Fruit fly (Drosophila melanogaster) whole organism, embryonic: Measurements from ENCODE around the gene CG6000.

Experiments used
- CG2199 ChIP-seq: fragments of 200-800 bp; sonication (Bioruptor generic); IDR thresholded peaks from 3 replicates; pipeline ENCODE4 v1.3.6; 2022; ENCODE audit warnings: missing biosample characterization, missing genetic modification characterization
- CG4854 ChIP-seq: fragments of 200-800 bp; sonication (Bioruptor generic); optimal IDR thresholded peaks from 2 replicates; lab custom pipeline; 2016; ENCODE audit warnings: missing biosample characterization, missing genetic modification characterization, inconsistent platforms
- CG8359 ChIP-seq: fragments of 200-800 bp; sonication (Bioruptor generic); optimal IDR thresholded peaks from 2 replicates; lab custom pipeline; 2017; ENCODE audit warnings: missing biosample characterization, mild to moderate bottlenecking, missing genetic modification characterization, borderline replicate concordance
- D19B ChIP-seq: fragments of 200-800 bp; sonication (Bioruptor generic); optimal IDR thresholded peaks from 2 replicates; lab custom pipeline; 2017; ENCODE audit warnings: missing biosample characterization, mild to moderate bottlenecking, missing genetic modification characterization
- Jarid2 ChIP-seq: fragments of 200-800 bp; sonication (Bioruptor generic); optimal IDR thresholded peaks from 3 replicates; lab custom pipeline; 2017; ENCODE audit warnings: mild to moderate bottlenecking, missing biosample characterization, missing genetic modification reagents, missing genetic modification characterization
- aop ChIP-seq: fragments of 200-800 bp; sonication (Bioruptor generic); IDR thresholded peaks from 2 replicates; pipeline ENCODE4 v1.3.6; 2022; ENCODE audit warnings: missing biosample characterization, missing genetic modification characterization
- exex ChIP-seq: fragments of 200-800 bp; sonication (Bioruptor generic); optimal IDR thresholded peaks from 4 replicates; lab custom pipeline; 2018; ENCODE audit warnings: missing biosample characterization, mild to moderate bottlenecking, missing genetic modification characterization, moderate library complexity
- gro ChIP-seq: fragments of 200-800 bp; sonication (Bioruptor generic); optimal IDR thresholded peaks from 2 replicates; lab custom pipeline; 2016; ENCODE audit warnings: missing biosample characterization, missing genetic modification characterization
- jigr1 ChIP-seq: fragments of 200-800 bp; sonication (Bioruptor generic); IDR thresholded peaks from 3 replicates; pipeline ENCODE4 v1.3.6; 2022; ENCODE audit warnings: missing biosample characterization, missing genetic modification characterization
- maf-S ChIP-seq: fragments of 200-800 bp; sonication (Bioruptor generic); optimal IDR thresholded peaks from 2 replicates; lab custom pipeline; 2016; ENCODE audit warnings: missing biosample characterization, missing genetic modification characterization
- zen2 ChIP-seq: fragments of 200-800 bp; sonication (Bioruptor generic); IDR thresholded peaks from 3 replicates; pipeline ENCODE4 v1.3.6; 2022; ENCODE audit warnings: missing biosample characterization, missing genetic modification characterization; ENCODE audit not compliant: partially characterized antibody

DNA sequence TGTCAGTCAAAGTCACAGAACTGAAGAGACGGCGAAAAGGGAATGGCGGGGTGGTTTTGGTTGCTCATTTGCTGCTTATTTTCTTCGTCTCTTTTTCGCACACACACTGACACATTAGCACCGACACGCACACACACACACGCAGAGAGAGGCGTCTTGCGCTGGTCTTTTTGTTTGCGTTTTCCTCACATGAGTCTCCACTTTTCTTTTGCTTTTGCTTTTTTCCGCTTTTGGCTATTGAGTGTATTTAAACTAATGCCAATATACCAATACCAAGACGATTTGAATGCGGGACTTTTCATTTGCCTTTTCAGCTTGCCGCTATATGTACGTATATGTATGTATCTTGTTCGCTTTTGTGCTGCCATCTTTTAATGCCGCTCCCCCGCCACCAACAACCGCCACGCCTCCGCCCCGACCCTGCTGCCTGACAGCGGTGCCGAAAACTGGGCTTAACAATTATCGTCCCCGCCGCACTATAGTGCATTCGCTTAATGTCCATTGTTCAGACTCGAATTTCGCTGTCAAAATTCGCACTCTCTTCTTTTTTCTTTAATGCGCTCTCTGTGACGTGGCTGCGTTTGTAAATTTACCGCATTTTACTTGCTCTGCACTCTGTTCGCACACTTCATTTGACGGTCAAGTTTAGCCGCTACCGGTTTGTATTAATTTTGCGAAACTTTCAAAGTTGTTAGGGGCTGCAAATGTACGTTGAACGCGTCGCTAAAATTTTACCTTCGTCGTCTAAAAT, 6.8 kb upstream of the CG6000 start, which contains the start of gene CG5986:
- TF ChIP-seq exex (no peak), CG2199 (GFP tag; lab: Robert Waterston, UW) (no peak), CG4854 (GFP tag; lab: Kevin White, UChicago) (no peak), CG8359 (GFP tag; lab: Kevin White, UChicago) (no peak), D19B (GFP tag; lab: Kevin White, UChicago) (no peak), gro (GFP tag; lab: Kevin White, UChicago) (no peak), zen2 (GFP tag; lab: Robert Waterston, UW) (no peak), maf-S (no peak), aop (GFP tag; lab: Robert Waterston, UW) (no peak), Jarid2 (GFP tag; lab: Kevin White, UChicago) (no peak), jigr1 (GFP tag; lab: Robert Waterston, UW) (no peak)
